Worm (Caenorhabditis elegans): ENCODE measurements around the gene txdc-12.1.

DNA sequence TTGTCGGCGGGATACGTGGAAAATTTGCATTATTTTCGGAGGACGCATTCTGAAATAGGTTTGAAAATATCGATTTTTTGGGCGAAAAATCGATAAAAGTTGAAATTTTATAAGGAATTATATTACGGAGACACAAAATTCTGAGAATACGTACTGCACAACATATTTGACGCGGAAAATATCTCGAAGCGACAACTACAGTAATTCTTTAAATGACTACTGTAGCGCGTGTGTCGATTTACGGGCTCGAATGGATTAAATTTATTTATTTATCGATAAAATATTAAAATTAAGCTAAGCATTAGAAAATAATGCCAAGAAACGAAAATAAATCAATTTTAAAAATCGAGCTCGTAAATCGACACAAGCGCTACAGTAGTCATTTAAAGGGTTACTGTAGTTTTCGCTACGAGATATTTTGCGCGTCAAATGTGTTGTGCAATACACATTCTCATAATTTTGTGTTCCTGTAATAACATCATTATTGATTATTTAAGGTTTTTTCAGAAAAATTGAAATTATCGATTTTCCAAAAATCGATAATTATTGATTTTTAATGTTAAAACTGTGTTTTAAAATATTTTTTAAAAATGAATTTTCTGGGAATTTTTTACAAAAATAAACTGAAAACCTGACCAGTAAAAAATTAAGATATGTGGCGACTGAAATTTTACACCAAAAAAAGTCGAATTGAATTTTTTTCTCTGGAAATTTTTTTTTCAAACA, 40.1 kb upstream of the txdc-12.1 start, which contains the start of gene polg-1:
- no peak for TF ChIP-seq nhr-76 (tag; optimal IDR thresholded peaks at IDR 0.05)
- no peak for TF ChIP-seq nhr-12 (tag; optimal IDR thresholded peaks at IDR 0.05)
- no peak for TF ChIP-seq daf-12 (tag; optimal IDR thresholded peaks at IDR 0.05)
- TF ChIP-seq tbx-2 (tag; optimal IDR thresholded peaks at IDR 0.05) = no peak
- TF ChIP-seq elt-3 (tag; optimal IDR thresholded peaks at IDR 0.05) = no peak
- no peak for TF ChIP-seq nhr-43 (tag; optimal IDR thresholded peaks at IDR 0.05; ENCODE audit: poor library complexity, severe bottlenecking)
- TF ChIP-seq nhr-11 (tag; optimal IDR thresholded peaks at IDR 0.05) = no peak
- TF ChIP-seq elt-2 (tag; optimal IDR thresholded peaks at IDR 0.05) = no peak
- TF ChIP-seq zag-1 (tag; optimal IDR thresholded peaks at IDR 0.05) = no peak
- TF ChIP-seq nhr-237 (tag; optimal IDR thresholded peaks at IDR 0.05) = no peak
- TF ChIP-seq ztf-11 (tag; optimal IDR thresholded peaks at IDR 0.05) = no peak
- TF ChIP-seq pha-4 (tag; optimal IDR thresholded peaks at IDR 0.05) = no peak
- TF ChIP-seq jun-1 (tag; optimal IDR thresholded peaks at IDR 0.05) = no peak

Measured in whole organism, L3 larva.